Worm (Caenorhabditis elegans): ENCODE measurements around the gene klp-18.

The klp-18 gene

ce11 chrIV:7084632-7085160 lies 44.7 kb downstream of the klp-18 start, which contains the start of gene rps-4 (continued):
- no peak for TF ChIP-seq mls-2 (tag; optimal IDR thresholded peaks at IDR 0.05)
- TF ChIP-seq ceh-83 (GFP tag; optimal IDR thresholded peaks at IDR 0.05) = peak; percentile 36
- no peak for TF ChIP-seq sem-2 (GFP tag; optimal IDR thresholded peaks at IDR 0.05)
